Worm (Caenorhabditis elegans) whole organism, L4 larva: ENCODE measurements around the gene ima-1.

Source experiments
- D1046.2 ChIP-seq: fragments of 200-800 bp; sonication (Bioruptor generic); IDR thresholded peaks from 2 replicates; pipeline ENCODE4 v1.3.6; 2022; ENCODE audit warnings: missing genetic modification characterization, missing compliant biosample characterization
- F26F4.8 ChIP-seq: fragments of 200-800 bp; sonication (Bioruptor generic); conservative IDR thresholded peaks from 2 replicates; pipeline ENCODE4 v1.3.6; 2022; ENCODE audit warnings: missing genetic modification characterization, missing compliant biosample characterization
- F37D6.2 ChIP-seq: sonication (generic microtip); optimal IDR thresholded peaks from 2 replicates; lab custom pipeline; 2016; ENCODE audit warnings: mild to moderate bottlenecking, missing genetic modification characterization, missing compliant biosample characterization
- F49E8.2 ChIP-seq: sonication (generic microtip); optimal IDR thresholded peaks from 2 replicates; lab custom pipeline; 2016; ENCODE audit warnings: missing compliant biosample characterization, mild to moderate bottlenecking, missing genetic modification characterization, borderline replicate concordance
- T20F7.1 ChIP-seq: fragments of 200-800 bp; sonication (Bioruptor generic); optimal IDR thresholded peaks from 2 replicates; lab custom pipeline; 2018; ENCODE audit warnings: mild to moderate bottlenecking, missing genetic modification characterization, missing compliant biosample characterization
- Y105C5A.15 ChIP-seq: fragments of 200-800 bp; sonication (Bioruptor generic); IDR thresholded peaks from 2 replicates; pipeline ENCODE4 v1.3.6; 2022; ENCODE audit warnings: missing genetic modification characterization, missing compliant biosample characterization
- Y75B8A.6 ChIP-seq: fragments of 200-800 bp; sonication (Bioruptor generic); IDR thresholded peaks from 2 replicates; pipeline ENCODE4 v1.3.6; 2022; ENCODE audit warnings: missing genetic modification reagents, missing genetic modification characterization, missing compliant biosample characterization
- aha-1 ChIP-seq: fragments of 150-350 bp; peaks from one replicate; lab custom pipeline; 2014; ENCODE audit warnings: missing biosample characterization, missing genetic modification characterization
- aly-2 ChIP-seq: sonication (generic microtip); optimal IDR thresholded peaks from 2 replicates; lab custom pipeline; 2018; ENCODE audit warnings: missing biosample characterization, missing genetic modification characterization
- ama-1 ChIP-seq: fragments of 150-350 bp; optimal IDR thresholded peaks from 2 replicates; lab custom pipeline; 2014; ENCODE audit warnings: inconsistent platforms, mixed read lengths
- arid-1 ChIP-seq: fragments of 200-800 bp; sonication (Bioruptor generic); conservative IDR thresholded peaks from 2 replicates; pipeline ENCODE4 v1.3.6; 2022; ENCODE audit warnings: missing genetic modification reagents, missing genetic modification characterization, missing compliant biosample characterization
- ceh-20 ChIP-seq: fragments of 200-800 bp; sonication (Bioruptor generic); IDR thresholded peaks from 2 replicates; pipeline ENCODE4 v1.3.6; 2022; ENCODE audit warnings: missing genetic modification reagents, missing genetic modification characterization, missing compliant biosample characterization
- ceh-44 ChIP-seq: fragments of 200-800 bp; sonication (Bioruptor generic); IDR thresholded peaks from 2 replicates; pipeline ENCODE4 v1.3.6; 2022; ENCODE audit warnings: missing genetic modification reagents, missing genetic modification characterization, missing compliant biosample characterization
- ceh-62 ChIP-seq: sonication (generic microtip); optimal IDR thresholded peaks from 2 replicates; lab custom pipeline; 2017; ENCODE audit warnings: missing biosample characterization, missing genetic modification characterization
- ctbp-1 ChIP-seq: fragments of 200-800 bp; sonication (Bioruptor generic); IDR thresholded peaks from 2 replicates; pipeline ENCODE4 v1.3.6; 2022; ENCODE audit warnings: missing genetic modification reagents, missing genetic modification characterization, missing compliant biosample characterization
- duxl-1 ChIP-seq: sonication (generic microtip); optimal IDR thresholded peaks from 2 replicates; lab custom pipeline; 2016; ENCODE audit warnings: mild to moderate bottlenecking, missing genetic modification characterization, moderate library complexity, missing compliant biosample characterization; ENCODE audit not compliant: poor library complexity
- dve-1 ChIP-seq: sonication (generic microtip); optimal IDR thresholded peaks from 2 replicates; lab custom pipeline; 2017; ENCODE audit warnings: antibody characterized with exemption, mild to moderate bottlenecking, missing genetic modification characterization, missing compliant biosample characterization; ENCODE audit not compliant: insufficient read depth
- fkh-10 ChIP-seq: fragments of 150-350 bp; optimal IDR thresholded peaks from 2 replicates; lab custom pipeline; 2014; ENCODE audit warnings: missing biosample characterization, missing genetic modification reagents, missing genetic modification characterization
- hlh-11 ChIP-seq: fragments of 200-800 bp; sonication (Bioruptor generic); optimal IDR thresholded peaks from 2 replicates; lab custom pipeline; 2018; ENCODE audit warnings: mild to moderate bottlenecking, missing genetic modification characterization, missing compliant biosample characterization
- hmg-1.1 ChIP-seq: fragments of 200-800 bp; sonication (Bioruptor generic); IDR thresholded peaks from 2 replicates; pipeline ENCODE4 v1.3.6; 2022; ENCODE audit warnings: missing genetic modification reagents, missing genetic modification characterization, missing compliant biosample characterization
- lin-15B ChIP-seq: fragments of 150-350 bp; sonication (generic microtip); optimal IDR thresholded peaks from 3 replicates; lab custom pipeline; 2014; ENCODE audit warnings: missing biosample characterization, missing genetic modification characterization
- lir-3 ChIP-seq: sonication (generic microtip); optimal IDR thresholded peaks from 2 replicates; lab custom pipeline; 2016; ENCODE audit warnings: mild to moderate bottlenecking, missing genetic modification characterization, missing compliant biosample characterization
- madf-5 ChIP-seq, 2 experiments: fragments of 200-800 bp; sonication (Bioruptor generic); IDR thresholded peaks; 2 replicates each; pipeline ENCODE4 v1.3.6; 2022; ENCODE audit warnings: missing compliant biosample characterization in 2 of 2, missing genetic modification characterization in 2 of 2
- madf-9 ChIP-seq: fragments of 200-800 bp; sonication (Bioruptor generic); conservative IDR thresholded peaks from 2 replicates; pipeline ENCODE4 v1.3.6; 2022; ENCODE audit warnings: missing genetic modification reagents, missing genetic modification characterization, missing compliant biosample characterization
- mdl-1 ChIP-seq, 2 experiments: fragments of 150-350 bp in 1 of 2; sonication (generic microtip) in 1 of 2; optimal IDR thresholded peaks; 2 replicates each; lab custom pipeline; 2014 to 2017; ENCODE audit warnings: missing biosample characterization in 2 of 2, missing genetic modification characterization in 2 of 2
- mdt-29 ChIP-seq: fragments of 200-800 bp; sonication (Bioruptor generic); IDR thresholded peaks from 2 replicates; pipeline ENCODE4 v1.3.6; 2022; ENCODE audit warnings: missing genetic modification reagents, missing genetic modification characterization, missing compliant biosample characterization
- mxl-3 ChIP-seq: fragments of 200-800 bp; sonication (Bioruptor generic); optimal IDR thresholded peaks from 2 replicates; lab custom pipeline; 2018; ENCODE audit warnings: mild to moderate bottlenecking, missing genetic modification characterization, missing compliant biosample characterization
- nhr-25 ChIP-seq: sonication (generic microtip); optimal IDR thresholded peaks from 2 replicates; lab custom pipeline; 2017; ENCODE audit warnings: missing genetic modification characterization, mild to moderate bottlenecking, missing compliant biosample characterization, antibody characterized with exemption, moderate library complexity, borderline replicate concordance; ENCODE audit not compliant: insufficient read depth
- nhr-28 ChIP-seq: fragments of 150-350 bp; optimal IDR thresholded peaks from 2 replicates; lab custom pipeline; 2014; ENCODE audit warnings: missing biosample characterization, missing genetic modification characterization
- nhr-42 ChIP-seq: fragments of 200-800 bp; sonication (Bioruptor generic); IDR thresholded peaks from 2 replicates; pipeline ENCODE4 v1.3.6; 2022; ENCODE audit warnings: missing genetic modification characterization, missing compliant biosample characterization
- nhr-77 ChIP-seq: fragments of 150-350 bp; optimal IDR thresholded peaks from 2 replicates; lab custom pipeline; 2014; ENCODE audit warnings: missing biosample characterization, missing genetic modification characterization
- php-3 ChIP-seq: fragments of 200-800 bp; sonication (Bioruptor generic); IDR thresholded peaks from 2 replicates; pipeline ENCODE4 v1.3.6; 2022; ENCODE audit warnings: missing genetic modification reagents, missing genetic modification characterization, missing compliant biosample characterization
- spr-1 ChIP-seq: sonication (generic microtip); optimal IDR thresholded peaks from 2 replicates; lab custom pipeline; 2016; ENCODE audit warnings: mild to moderate bottlenecking, missing genetic modification characterization, missing compliant biosample characterization
- spr-3 ChIP-seq: fragments of 200-800 bp; sonication (Bioruptor generic); optimal IDR thresholded peaks from 2 replicates; lab custom pipeline; 2018; ENCODE audit warnings: mild to moderate bottlenecking, missing genetic modification characterization, missing compliant biosample characterization
- tag-97 ChIP-seq: fragments of 200-800 bp; sonication (Bioruptor generic); IDR thresholded peaks from 2 replicates; pipeline ENCODE4 v1.3.6; 2022; ENCODE audit warnings: missing genetic modification characterization, missing compliant biosample characterization
- unc-130 ChIP-seq: sonication (generic microtip); optimal IDR thresholded peaks from 2 replicates; lab custom pipeline; 2016; ENCODE audit warnings: missing genetic modification reagents, missing genetic modification characterization, missing compliant biosample characterization
- unc-39 ChIP-seq: sonication (generic microtip); optimal IDR thresholded peaks from 2 replicates; lab custom pipeline; 2017; ENCODE audit warnings: missing biosample characterization, missing genetic modification characterization
- unc-62 ChIP-seq, 3 experiments: fragments of 150-350 bp in 1 of 3; sonication (generic microtip); optimal IDR thresholded peaks in 2 of 3; peaks in 1 of 3; 1 replicate in 1 of 3; 2 replicates in 2 of 3; lab custom pipeline; 2014 to 2017; ENCODE audit warnings: missing biosample characterization in 3 of 3, missing genetic modification characterization in 3 of 3, missing genetic modification reagents in 3 of 3, missing genotype in 1 of 3
- vab-7 ChIP-seq: fragments of 200-800 bp; sonication (Bioruptor generic); IDR thresholded peaks from 2 replicates; pipeline ENCODE4 v1.3.6; 2022; ENCODE audit warnings: missing genetic modification reagents, missing genetic modification characterization, missing compliant biosample characterization
- zag-1 ChIP-seq: fragments of 150-350 bp; optimal IDR thresholded peaks from 2 replicates; lab custom pipeline; 2014; ENCODE audit warnings: missing biosample characterization, missing genetic modification characterization
- zip-11 ChIP-seq: fragments of 200-800 bp; sonication (Bioruptor generic); IDR thresholded peaks from 2 replicates; pipeline ENCODE4 v1.3.6; 2022; ENCODE audit warnings: missing genetic modification characterization, missing compliant biosample characterization
- ztf-11 ChIP-seq: fragments of 150-350 bp; optimal IDR thresholded peaks from 2 replicates; lab custom pipeline; 2014; ENCODE audit warnings: missing biosample characterization, missing genetic modification characterization

The ima-1 gene

DNA sequence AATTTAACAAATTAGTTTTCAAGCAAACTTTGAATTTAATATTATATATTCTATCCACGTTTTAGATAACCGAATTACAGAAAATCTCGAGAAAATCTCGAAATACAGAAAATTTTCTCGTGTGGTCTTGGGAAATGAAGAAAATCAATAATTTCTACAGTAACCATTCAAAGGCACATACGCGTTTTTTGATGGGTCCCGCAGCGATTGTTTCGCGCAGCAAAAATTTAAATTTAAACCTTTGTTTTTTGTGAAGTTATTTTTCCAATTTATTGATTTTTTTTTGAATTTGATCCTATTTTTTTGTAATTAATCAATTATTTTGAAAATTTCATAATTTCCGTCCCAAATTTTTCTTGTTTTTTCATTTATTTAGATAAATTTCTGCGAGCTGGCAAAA is 40.1 kb downstream of the ima-1 start:
- TF ChIP-seq F49E8.2 (peak; percentile 37), lir-3 (tag; lab: Kevin White, UChicago) (no peak)

DNA sequence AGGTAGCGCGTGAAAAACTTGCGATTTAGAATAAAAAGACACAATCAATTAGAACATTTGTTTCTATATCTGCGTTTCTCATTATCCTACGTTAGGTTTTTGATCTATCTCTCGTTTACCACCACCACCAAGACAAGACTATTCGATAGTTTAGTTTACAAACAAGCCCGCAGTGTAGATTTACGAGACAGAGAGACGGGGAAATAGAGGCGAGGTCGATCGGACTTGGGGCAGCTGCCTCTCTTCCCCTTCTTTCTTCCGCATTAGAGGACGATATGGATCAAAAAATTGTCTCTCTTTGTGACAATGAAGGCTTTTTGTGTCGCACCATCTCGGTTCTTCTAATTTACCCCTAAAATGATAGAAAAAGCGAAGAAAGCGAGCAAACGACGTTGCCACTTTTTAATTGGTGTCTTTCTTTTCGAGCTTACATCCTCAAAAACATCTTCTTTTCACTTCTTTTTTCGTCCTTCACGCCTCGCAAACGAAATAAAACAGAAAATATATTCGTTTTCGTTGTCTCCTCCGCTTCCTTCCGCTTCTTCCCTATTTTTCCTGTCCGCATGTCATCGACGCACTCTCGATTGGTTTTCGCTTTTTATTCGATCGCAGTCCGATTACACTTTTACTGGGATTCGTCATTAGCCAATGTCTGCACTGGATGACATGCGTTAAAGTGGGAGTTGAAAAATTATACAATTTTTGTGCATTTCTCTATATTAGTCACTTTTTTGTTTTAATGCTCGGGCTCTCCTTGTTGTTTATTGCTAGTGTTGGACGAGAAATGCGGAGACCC is 42.1 kb downstream of the ima-1 start:
- no peak for TF ChIP-seq dve-1 (tag; lab: Kevin White, UChicago)
- no peak for TF ChIP-seq unc-130 (GFP tag; lab: Kevin White, UChicago)
- TF ChIP-seq ceh-20 (GFP tag; lab: Robert Waterston, UW) = no peak
- no peak for TF ChIP-seq duxl-1 (tag; lab: Kevin White, UChicago)
- peak in 1 of 2 experiments; percentile 90 for TF ChIP-seq unc-62 (GFP tag; optimal IDR thresholded peaks at IDR 0.05 in 1 of 2; lab: Kevin White, UChicago)
- no peak for TF ChIP-seq unc-62 (tag; optimal IDR thresholded peaks at IDR 0.05; lab: Kevin White, UChicago)
- TF ChIP-seq hmg-1.1 = no peak
- no peak for TF ChIP-seq tag-97 (GFP tag; lab: Robert Waterston, UW)
- TF ChIP-seq mdt-29 = no peak
- no peak for TF ChIP-seq zag-1 (tag; lab: Kevin White, UChicago)
- TF ChIP-seq lin-15B (tag; lab: Kevin White, UChicago) = no peak
- TF ChIP-seq madf-9 (GFP tag; lab: Robert Waterston, UW) = no peak
- no peak for TF ChIP-seq spr-3 (GFP tag; lab: Kevin White, UChicago)
- TF ChIP-seq fkh-10 (GFP tag; lab: Kevin White, UChicago) = no peak
- TF ChIP-seq nhr-28 (tag; lab: Kevin White, UChicago) = peak; percentile 27
- no peak for TF ChIP-seq nhr-77 (tag; lab: Kevin White, UChicago)
- TF ChIP-seq nhr-25 (tag; lab: Kevin White, UChicago) = no peak
- TF ChIP-seq ctbp-1 (GFP tag; lab: Robert Waterston, UW) = no peak
- TF ChIP-seq vab-7 (GFP tag; lab: Robert Waterston, UW) = no peak
- no peak for TF ChIP-seq ama-1 (lab: Kevin White, UChicago)
- peak; percentile 92 for TF ChIP-seq aha-1 (tag; lab: Kevin White, UChicago)
- TF ChIP-seq hlh-11 (tag; lab: Kevin White, UChicago) = no peak
- peak in 1 of 2 experiments; percentile 9 for TF ChIP-seq mdl-1 (tag; optimal IDR thresholded peaks at IDR 0.05; lab: Kevin White, UChicago)
- TF ChIP-seq madf-5 (GFP tag; IDR thresholded peaks at IDR 0.05; lab: Robert Waterston, UW) = no peak
- no peak for TF ChIP-seq lir-3 (tag; lab: Kevin White, UChicago)
- peak; percentile 45 for TF ChIP-seq mxl-3
- no peak for TF ChIP-seq spr-1 (tag; lab: Kevin White, UChicago)
- no peak for TF ChIP-seq F37D6.2 (tag; lab: Kevin White, UChicago)
- no peak for TF ChIP-seq nhr-42 (GFP tag; lab: Robert Waterston, UW)
- no peak for TF ChIP-seq ceh-62 (tag; lab: Kevin White, UChicago)
- no peak for TF ChIP-seq ztf-11
- TF ChIP-seq Y105C5A.15 (GFP tag; lab: Robert Waterston, UW) = no peak
- TF ChIP-seq php-3 (GFP tag; lab: Robert Waterston, UW) = no peak
- no peak for TF ChIP-seq ceh-44 (GFP tag; lab: Robert Waterston, UW)

DNA sequence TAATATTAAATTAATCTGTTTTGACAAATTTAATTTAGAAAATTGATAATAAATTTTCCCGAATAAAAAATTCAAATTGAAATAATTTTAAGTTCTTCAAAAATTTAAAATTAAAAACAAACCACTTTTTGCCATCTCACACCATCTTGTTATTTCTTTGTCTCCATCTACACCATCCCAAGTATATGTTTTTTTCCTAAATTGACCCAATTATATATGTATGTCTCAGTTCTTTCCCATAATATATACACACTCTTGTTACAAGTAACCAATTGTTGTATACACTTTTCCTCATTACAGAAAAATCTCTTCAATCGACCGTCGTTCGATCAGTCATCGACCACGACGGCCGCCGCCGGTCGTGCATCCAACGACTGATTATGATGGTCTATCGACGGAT is 42.8 kb downstream of the ima-1 start, which contains the start of gene gly-20:
Gene gly-20 (plus strand): TSS at position 301 of the 400 bp plus-strand sequence.
- no peak for TF ChIP-seq unc-39
- no peak for TF ChIP-seq aly-2
- no peak for TF ChIP-seq T20F7.1 (GFP tag; lab: Kevin White, UChicago)
- no peak for TF ChIP-seq F26F4.8 (GFP tag; lab: Robert Waterston, UW)
- TF ChIP-seq madf-9 (GFP tag; lab: Robert Waterston, UW) = no peak
- no peak for TF ChIP-seq duxl-1 (tag; lab: Kevin White, UChicago)
- no peak for TF ChIP-seq D1046.2 (GFP tag; lab: Robert Waterston, UW)
- TF ChIP-seq zip-11 = no peak
- TF ChIP-seq Y75B8A.6 (GFP tag; lab: Robert Waterston, UW) = no peak
- no peak for TF ChIP-seq arid-1 (GFP tag; lab: Robert Waterston, UW)
- TF ChIP-seq unc-130 (GFP tag; lab: Kevin White, UChicago) = no peak
